Fruit fly (Drosophila melanogaster) whole organism, wandering third instar larva: Measurements from ENCODE around the gene THG.

Experiments used
- Abd-B ChIP-seq: fragments of >200 bp; optimal IDR thresholded peaks from 2 replicates; lab custom pipeline; 2017; ENCODE audit warnings: missing biosample characterization, missing genetic modification characterization
- CG32264 ChIP-seq: fragments of 200-800 bp; sonication (Bioruptor generic); optimal IDR thresholded peaks from 2 replicates; lab custom pipeline; 2016; ENCODE audit warnings: missing biosample characterization, missing genetic modification characterization
- CG9705 ChIP-seq: fragments of 200-800 bp; sonication (Bioruptor generic); optimal IDR thresholded peaks from 2 replicates; lab custom pipeline; 2018; ENCODE audit warnings: missing biosample characterization, mild to moderate bottlenecking, missing genetic modification characterization
- CrebA ChIP-seq: fragments of 200-800 bp; sonication (Bioruptor generic); optimal IDR thresholded peaks from 2 replicates; lab custom pipeline; 2016; ENCODE audit warnings: missing biosample characterization, mild to moderate bottlenecking, missing genetic modification characterization, borderline replicate concordance
- Dfd ChIP-seq: fragments of >200 bp; optimal IDR thresholded peaks from 2 replicates; lab custom pipeline; 2017; ENCODE audit warnings: missing biosample characterization, missing genetic modification characterization
- Dif ChIP-seq: fragments of 200-275, 200-300 bp; sonication (Bioruptor generic); optimal IDR thresholded peaks from 2 replicates; lab custom pipeline; 2018; ENCODE audit warnings: missing biosample characterization, missing genetic modification characterization; ENCODE audit not compliant: partially characterized antibody
- GATAd ChIP-seq: sonication (Bioruptor generic); optimal IDR thresholded peaks from 2 replicates; lab custom pipeline; 2016; ENCODE audit warnings: missing biosample characterization, missing genetic modification characterization
- Hnf4 ChIP-seq: fragments of 200-800 bp; sonication (Bioruptor generic); optimal IDR thresholded peaks from 2 replicates; lab custom pipeline; 2016; ENCODE audit warnings: missing biosample characterization, mild to moderate bottlenecking, missing genetic modification characterization
- Hr78 ChIP-seq: fragments of >200 bp; optimal IDR thresholded peaks from 2 replicates; lab custom pipeline; 2017; ENCODE audit warnings: missing biosample characterization, missing genetic modification characterization
- Hr83 ChIP-seq: fragments of 200-300 bp; sonication (Bioruptor generic); optimal IDR thresholded peaks from 2 replicates; lab custom pipeline; 2016; ENCODE audit warnings: missing biosample characterization, mild to moderate bottlenecking, missing genetic modification characterization, moderate library complexity; ENCODE audit not compliant: poor library complexity, severe bottlenecking
- Jra ChIP-seq: sonication (Bioruptor generic); optimal IDR thresholded peaks from 2 replicates; lab custom pipeline; 2016; ENCODE audit warnings: missing biosample characterization, missing genetic modification characterization
- Mio ChIP-seq: sonication (Bioruptor generic); optimal IDR thresholded peaks from 2 replicates; lab custom pipeline; 2016; ENCODE audit warnings: missing biosample characterization, missing genetic modification characterization
- Myc ChIP-seq: fragments of >200 bp; optimal IDR thresholded peaks from 2 replicates; lab custom pipeline; 2017
- N ChIP-seq: fragments of >200 bp; optimal IDR thresholded peaks from 2 replicates; lab custom pipeline; 2018; ENCODE audit warnings: missing biosample characterization, missing external identifiers, missing genetic modification characterization
- OdsH ChIP-seq: fragments of 200-800 bp; sonication (Bioruptor generic); optimal IDR thresholded peaks from 2 replicates; lab custom pipeline; 2016; ENCODE audit warnings: missing biosample characterization, mild to moderate bottlenecking, missing genetic modification characterization
- Rel ChIP-seq, 2 experiments: fragments of 200-800 bp; sonication (Bioruptor generic) in 1 of 2; optimal IDR thresholded peaks; 2 replicates in 1 of 2; 3 replicates in 1 of 2; lab custom pipeline; 2016 to 2019; ENCODE audit warnings: mild to moderate bottlenecking in 2 of 2, missing biosample characterization in 2 of 2, missing genetic modification characterization in 2 of 2, moderate library complexity in 1 of 2
- Sp1 ChIP-seq: fragments of 200-800 bp; sonication (Bioruptor generic); optimal IDR thresholded peaks from 3 replicates; lab custom pipeline; 2019; ENCODE audit warnings: missing biosample characterization, mild to moderate bottlenecking, missing genetic modification characterization, moderate library complexity
- br ChIP-seq: fragments of 200-800 bp; sonication (Bioruptor generic); optimal IDR thresholded peaks from 2 replicates; lab custom pipeline; 2016; ENCODE audit warnings: missing biosample characterization, missing genetic modification characterization
- brk ChIP-seq: fragments of 200-800 bp; sonication (Bioruptor generic); optimal IDR thresholded peaks from 2 replicates; lab custom pipeline; 2016; ENCODE audit warnings: missing biosample characterization, mild to moderate bottlenecking, missing genetic modification characterization
- dl ChIP-seq, 2 experiments: fragments of 175-275, 200-275 bp in 1 of 2; fragments of 200-275 bp in 1 of 2; sonication (Bioruptor generic); optimal IDR thresholded peaks; lab custom pipeline; 2018; ENCODE audit warnings: mild to moderate bottlenecking in 2 of 2, missing biosample characterization in 2 of 2, missing genetic modification characterization in 2 of 2, moderate library complexity in 2 of 2; ENCODE audit not compliant: partially characterized antibody in 2 of 2, insufficient read depth in 1 of 2
- dmrt93B ChIP-seq: fragments of 200-800 bp; sonication (Bioruptor generic); optimal IDR thresholded peaks from 2 replicates; lab custom pipeline; 2018; ENCODE audit warnings: missing biosample characterization, mild to moderate bottlenecking, missing genetic modification characterization
- dsf ChIP-seq: sonication (Bioruptor generic); optimal IDR thresholded peaks from 2 replicates; lab custom pipeline; 2016; ENCODE audit warnings: missing biosample characterization, missing genetic modification characterization, borderline replicate concordance
- ey ChIP-seq: fragments of 200-800 bp; sonication (Bioruptor generic); optimal IDR thresholded peaks from 2 replicates; lab custom pipeline; 2016; ENCODE audit warnings: missing biosample characterization, missing genetic modification characterization
- foxo ChIP-seq, 2 experiments: fragments of 200-800 bp; sonication (Bioruptor generic); optimal IDR thresholded peaks; 2 replicates in 1 of 2; 3 replicates in 1 of 2; lab custom pipeline; 2016 to 2017; ENCODE audit warnings: missing biosample characterization in 2 of 2, missing genetic modification characterization in 2 of 2
- fru ChIP-seq: fragments of 200-800 bp; sonication (Bioruptor generic); optimal IDR thresholded peaks from 3 replicates; lab custom pipeline; 2016; ENCODE audit warnings: missing biosample characterization, mild to moderate bottlenecking, missing genetic modification characterization
- h ChIP-seq: fragments of 200-800 bp; sonication (Bioruptor generic); optimal IDR thresholded peaks from 3 replicates; lab custom pipeline; 2016; ENCODE audit warnings: missing biosample characterization, mild to moderate bottlenecking, missing genetic modification characterization
- jim ChIP-seq: fragments of 175-275, 200-325 bp; sonication (Bioruptor generic); optimal IDR thresholded peaks from 2 replicates; lab custom pipeline; 2016; ENCODE audit warnings: missing biosample characterization, mild to moderate bottlenecking, missing genetic modification characterization
- lola ChIP-seq: fragments of >200 bp; optimal IDR thresholded peaks from 2 replicates; lab custom pipeline; 2017; ENCODE audit warnings: missing biosample characterization, missing genetic modification characterization
- pan ChIP-seq: fragments of >200 bp; optimal IDR thresholded peaks from 2 replicates; lab custom pipeline; 2017
- psq ChIP-seq: fragments of 200-800 bp; sonication (Bioruptor generic); optimal IDR thresholded peaks from 3 replicates; lab custom pipeline; 2017; ENCODE audit warnings: missing biosample characterization, mild to moderate bottlenecking, missing genetic modification characterization, moderate library complexity
- rgr ChIP-seq: fragments of 200-800 bp; sonication (Bioruptor generic); optimal IDR thresholded peaks from 3 replicates; lab custom pipeline; 2016; ENCODE audit warnings: missing biosample characterization, mild to moderate bottlenecking, missing genetic modification characterization
- sage ChIP-seq: fragments of 200-800 bp; sonication (Bioruptor generic); optimal IDR thresholded peaks from 2 replicates; lab custom pipeline; 2016; ENCODE audit warnings: missing biosample characterization, mild to moderate bottlenecking, missing genetic modification characterization
- sv ChIP-seq: fragments of 200-800 bp; sonication (Bioruptor generic); optimal IDR thresholded peaks from 3 replicates; lab custom pipeline; 2016; ENCODE audit warnings: missing biosample characterization, missing genetic modification characterization
- tai ChIP-seq: sonication (Bioruptor generic); optimal IDR thresholded peaks from 2 replicates; lab custom pipeline; 2016; ENCODE audit warnings: missing biosample characterization, missing genetic modification characterization
- usp ChIP-seq: fragments of >200 bp; optimal IDR thresholded peaks from 2 replicates; lab custom pipeline; 2017; ENCODE audit warnings: missing biosample characterization, missing genetic modification characterization
- woc ChIP-seq: sonication (Bioruptor generic); optimal IDR thresholded peaks from 2 replicates; lab custom pipeline; 2016; ENCODE audit warnings: missing biosample characterization, mild to moderate bottlenecking, missing genetic modification characterization

THG gene

dm6 chr2L:15055105-15055504 is 45.6 kb upstream of the THG start:
- TF ChIP-seq Abd-B (no peak), woc (GFP tag; lab: Kevin White, UChicago) (no peak), lola (no peak), Hr83 (GFP tag; lab: Kevin White, UChicago) (no peak), Dfd (no peak), sage (GFP tag; lab: Kevin White, UChicago) (no peak), usp (GFP tag; lab: Kevin White, UChicago) (no peak), br (GFP tag; lab: Kevin White, UChicago) (no peak), jim (GFP tag; lab: Kevin White, UChicago) (no peak), tai (GFP tag; lab: Kevin White, UChicago) (no peak), h (no peak), pan (lab: Kevin White, UChicago) (no peak), brk (GFP tag; lab: Kevin White, UChicago) (no peak), foxo (GFP tag; optimal IDR thresholded peaks at IDR 0.05; lab: Kevin White, UChicago) (no peak), Dif (GFP tag; lab: Kevin White, UChicago) (no peak), Jra (no peak), Rel (GFP tag; optimal IDR thresholded peaks at IDR 0.05; lab: Kevin White, UChicago) (no peak), Rel (tag; optimal IDR thresholded peaks at IDR 0.05; lab: Kevin White, UChicago) (no peak)

- TF ChIP-seq psq (GFP tag; lab: Kevin White, UChicago): no peak
These were observed 43.4 kb upstream of the THG start for dm6 chr2L:15052805-15053388.

dm6 chr2L:15043718-15044117 is 34.2 kb upstream of the THG start:
- no peak for TF ChIP-seq dl (GFP tag; optimal IDR thresholded peaks at IDR 0.05; lab: Kevin White, UChicago; ENCODE audit: insufficient read depth in 1 of 2, partially characterized antibody in 2 of 2)

- TF ChIP-seq GATAd (GFP tag; lab: Kevin White, UChicago) (no peak), dsf (GFP tag; lab: Kevin White, UChicago) (peak; percentile 22), Mio (GFP tag; lab: Kevin White, UChicago) (no peak), tai (GFP tag; lab: Kevin White, UChicago) (no peak), Hnf4 (GFP tag; lab: Kevin White, UChicago) (no peak), dl (GFP tag; optimal IDR thresholded peaks at IDR 0.05; lab: Kevin White, UChicago; ENCODE audit: insufficient read depth in 1 of 2, partially characterized antibody in 2 of 2) (no peak), lola (no peak), Myc (peak; percentile 90), Hr78 (GFP tag; lab: Kevin White, UChicago) (no peak), sage (GFP tag; lab: Kevin White, UChicago) (peak; percentile 25), dmrt93B (GFP tag; lab: Kevin White, UChicago) (no peak), N (GFP tag; lab: Kevin White, UChicago) (no peak), sv (GFP tag; lab: Kevin White, UChicago) (no peak), CG9705 (GFP tag; lab: Kevin White, UChicago) (peak; percentile 46), Jra (peak; percentile 22), rgr (GFP tag; lab: Kevin White, UChicago) (no peak), foxo (GFP tag; optimal IDR thresholded peaks at IDR 0.05; lab: Kevin White, UChicago) (no peak), Abd-B (no peak), pan (lab: Kevin White, UChicago) (no peak), jim (GFP tag; lab: Kevin White, UChicago) (no peak), Dif (GFP tag; lab: Kevin White, UChicago) (no peak), brk (GFP tag; lab: Kevin White, UChicago) (no peak), CG32264 (GFP tag; lab: Kevin White, UChicago) (no peak), OdsH (no peak), Hr83 (GFP tag; lab: Kevin White, UChicago) (peak; percentile 77), ey (peak; percentile 5), Sp1 (GFP tag; lab: Kevin White, UChicago) (no peak), br (GFP tag; lab: Kevin White, UChicago) (peak; percentile 36), CrebA (GFP tag; lab: Kevin White, UChicago) (no peak), psq (GFP tag; lab: Kevin White, UChicago) (peak; percentile 6), fru (no peak), h (peak; percentile 48), woc (GFP tag; lab: Kevin White, UChicago) (peak; percentile 88), Rel (GFP tag; optimal IDR thresholded peaks at IDR 0.05; lab: Kevin White, UChicago) (no peak), Rel (tag; optimal IDR thresholded peaks at IDR 0.05; lab: Kevin White, UChicago) (no peak)
These were observed 29.8 kb upstream of the THG start for dm6 chr2L:15039309-15039772.
